Worm (Caenorhabditis elegans) whole organism, late embryonic: Measurements from ENCODE around the gene cyp-31A3.
"Not testable (repeated sequence)": the region's sequence is repeated elsewhere in the genome, so short reads cannot be mapped to it uniquely, and the experiment has no call there.

Source experiments
- K09A11.1 ChIP-seq: sonication (generic microtip); optimal IDR thresholded peaks from 2 replicates; lab custom pipeline; 2017; ENCODE audit warnings: antibody characterized with exemption, mild to moderate bottlenecking, missing genetic modification characterization, missing compliant biosample characterization; ENCODE audit not compliant: insufficient read depth
- ama-1 ChIP-seq: fragments of 150-350 bp; optimal IDR thresholded peaks from 2 replicates; lab custom pipeline; 2014
- ceh-6 ChIP-seq: fragments of 200-800 bp; sonication (Bioruptor generic); optimal IDR thresholded peaks from 2 replicates; lab custom pipeline; 2018; ENCODE audit warnings: mild to moderate bottlenecking, missing genetic modification characterization, missing compliant biosample characterization
- fkh-10 ChIP-seq: fragments of 150-350 bp; optimal IDR thresholded peaks from 2 replicates; lab custom pipeline; 2014; ENCODE audit warnings: missing biosample characterization, missing genetic modification reagents, missing genetic modification characterization
- nfya-1 ChIP-seq: sonication (generic microtip); optimal IDR thresholded peaks from 2 replicates; lab custom pipeline; 2017; ENCODE audit warnings: missing genetic modification characterization, mild to moderate bottlenecking, missing compliant biosample characterization, antibody characterized with exemption, moderate library complexity
- nhr-11 ChIP-seq: fragments of 150-350 bp; optimal IDR thresholded peaks from 2 replicates; lab custom pipeline; 2014; ENCODE audit warnings: missing biosample characterization, missing genetic modification characterization
- pat-9 ChIP-seq: fragments of 200-800 bp; sonication (Bioruptor generic); optimal IDR thresholded peaks from 2 replicates; lab custom pipeline; 2018; ENCODE audit warnings: mild to moderate bottlenecking, missing genetic modification characterization, moderate library complexity, missing compliant biosample characterization
- pha-4 ChIP-seq: fragments of 150-350 bp; optimal IDR thresholded peaks from 2 replicates; lab custom pipeline; 2018; ENCODE audit warnings: missing biosample characterization, missing genetic modification reagents, missing genetic modification characterization
- pqm-1 ChIP-seq: sonication (generic microtip); optimal IDR thresholded peaks from 2 replicates; lab custom pipeline; 2016; ENCODE audit warnings: missing genetic modification characterization, missing compliant biosample characterization
- sox-4 ChIP-seq: sonication (generic microtip); optimal IDR thresholded peaks from 2 replicates; lab custom pipeline; 2017; ENCODE audit warnings: mild to moderate bottlenecking, missing genetic modification characterization, inconsistent platforms, missing compliant biosample characterization
- syd-9 ChIP-seq: sonication (generic microtip); optimal IDR thresholded peaks from 2 replicates; lab custom pipeline; 2016; ENCODE audit warnings: mild to moderate bottlenecking, missing genetic modification characterization, moderate library complexity, missing compliant biosample characterization
- tbx-7 ChIP-seq: sonication (generic microtip); optimal IDR thresholded peaks from 2 replicates; lab custom pipeline; 2016; ENCODE audit warnings: missing genotype, missing genetic modification characterization, missing compliant biosample characterization

DNA sequence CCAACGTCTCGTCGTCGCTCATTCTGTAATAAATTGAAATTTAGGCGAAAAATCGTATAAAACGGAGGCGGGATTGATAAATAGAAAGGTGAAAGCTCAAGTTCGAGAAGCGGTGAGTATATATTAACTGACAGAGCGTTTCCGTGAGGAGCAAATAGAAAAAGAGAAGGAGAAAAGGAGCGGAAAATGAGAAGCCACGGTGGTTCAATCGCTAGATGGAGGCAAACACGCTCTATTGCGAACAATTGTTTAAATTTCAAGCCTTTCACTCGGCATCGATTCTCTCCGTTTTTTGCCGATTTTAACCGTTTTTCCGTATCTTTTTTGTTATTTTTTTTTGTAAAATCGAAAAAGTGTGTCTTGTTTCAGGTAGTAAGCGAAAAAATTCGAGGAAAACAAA is 45.1 kb upstream of the cyp-31A3 start, which contains the start of gene miro-1:
- not testable (repeated sequence) for TF ChIP-seq nhr-11 (tag; lab: Kevin White, UChicago); pha-4 (tag; lab: Kevin White, UChicago); ceh-6 (GFP tag; lab: Kevin White, UChicago); tbx-7; pat-9 (tag; lab: Kevin White, UChicago); pqm-1; ama-1 (lab: Kevin White, UChicago); K09A11.1 (tag; lab: Kevin White, UChicago); sox-4 (tag; lab: Kevin White, UChicago); nfya-1 (tag; lab: Kevin White, UChicago); fkh-10 (GFP tag; lab: Kevin White, UChicago); syd-9
